Worm (Caenorhabditis elegans) whole organism, dauer: Measurements from ENCODE around the gene W03F9.11.

Experiments
- unc-62 ChIP-seq: sonication (generic microtip); optimal IDR thresholded peaks from 2 replicates; lab custom pipeline; 2017; ENCODE audit warnings: missing biosample characterization, missing genetic modification reagents, missing genetic modification characterization

The W03F9.11 gene

DNA sequence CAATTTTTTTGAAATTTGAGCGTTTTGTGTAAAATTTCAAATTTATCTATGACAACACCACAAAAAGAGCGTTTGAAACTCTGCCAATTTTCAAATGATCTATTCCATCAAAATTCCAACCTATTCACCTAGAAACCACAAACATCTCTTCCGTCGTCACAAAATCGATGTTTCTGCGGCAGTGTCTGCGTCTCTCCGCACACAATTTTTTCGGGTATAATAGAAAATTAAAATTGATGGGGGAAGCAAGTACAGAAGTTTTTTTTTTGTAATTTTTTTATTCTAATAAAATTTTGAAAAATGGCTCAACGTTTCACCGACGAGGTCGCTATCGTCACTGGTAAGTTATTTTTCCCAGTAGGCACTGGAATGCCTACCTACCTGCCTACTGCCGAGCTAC is 2.6 kb downstream of the W03F9.11 start, which contains the start of gene W03F9.9:
Gene W03F9.9 (plus strand): TSS at position 301 of the 400 bp plus-strand sequence.
- no peak for TF ChIP-seq unc-62 (GFP tag; lab: Kevin White, UChicago)

DNA sequence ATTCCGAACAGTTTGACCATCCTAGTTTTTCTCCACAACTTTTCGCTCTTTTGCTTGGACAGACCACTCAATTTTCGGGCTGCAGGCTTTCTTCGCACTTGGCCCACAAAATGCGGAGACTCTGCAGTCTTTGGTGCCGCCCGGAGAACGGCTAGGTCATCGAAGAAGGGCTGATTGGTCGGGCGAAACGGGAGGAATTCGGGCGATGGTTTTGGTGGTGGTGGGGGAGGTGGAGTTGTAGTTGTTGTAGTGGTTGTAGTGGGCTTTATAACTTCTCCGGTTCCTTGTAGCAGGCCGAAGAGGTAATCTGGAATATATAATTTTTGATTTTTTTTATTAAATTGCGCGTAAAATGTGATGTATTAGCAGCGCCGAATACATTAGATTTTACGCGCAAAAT is 3.5 kb downstream of the W03F9.11 start:
- no peak for TF ChIP-seq unc-62 (GFP tag; lab: Kevin White, UChicago)

DNA sequence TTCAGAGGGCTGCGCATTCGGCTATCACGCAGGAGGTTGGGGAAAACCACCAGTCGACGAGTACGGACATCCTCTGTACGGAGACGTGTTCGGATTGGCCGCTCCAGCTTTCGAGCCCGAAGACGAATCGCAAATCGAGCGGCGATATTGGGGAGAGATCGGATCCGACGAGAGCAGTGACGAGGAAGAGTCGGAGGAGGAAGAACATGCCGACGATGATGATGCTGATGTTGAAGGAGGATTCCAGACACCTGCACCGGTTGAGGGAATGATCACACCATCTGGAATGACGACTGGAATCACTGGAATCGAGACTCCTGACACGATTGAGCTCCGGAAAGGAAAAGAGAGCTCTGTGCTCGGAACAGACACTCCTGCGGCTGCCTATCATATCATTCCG is 11.0 kb downstream of the W03F9.11 start:
- TF ChIP-seq unc-62 (GFP tag; lab: Kevin White, UChicago), result no peak

DNA sequence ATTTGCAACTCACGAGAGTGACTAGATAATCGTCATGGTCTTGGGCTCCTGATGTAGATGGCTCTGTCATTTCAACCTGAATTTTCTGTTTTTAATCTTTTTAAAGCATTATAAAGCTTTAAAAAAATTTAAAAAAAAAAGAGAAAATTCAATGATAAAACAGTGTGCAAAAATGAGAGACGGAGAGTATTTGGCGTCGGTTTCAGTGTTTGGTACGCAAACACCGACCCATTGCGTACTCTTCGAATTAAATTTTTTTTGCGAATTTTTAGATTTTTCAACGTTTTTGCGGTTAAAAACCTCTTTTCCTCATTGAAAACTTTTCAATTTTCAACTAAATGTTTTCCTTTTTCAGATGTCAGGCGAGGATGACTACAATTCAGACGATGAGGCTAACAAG is 13.3 kb downstream of the W03F9.11 start, which contains the start of the genes W03F9.2 and sftb-2:
Gene W03F9.2 (minus strand): TSS at position 153 of the 400 bp plus-strand sequence.
Gene sftb-2 (plus strand): TSS at position 356 of the 400 bp plus-strand sequence.
- no peak for TF ChIP-seq unc-62 (GFP tag; lab: Kevin White, UChicago)

DNA sequence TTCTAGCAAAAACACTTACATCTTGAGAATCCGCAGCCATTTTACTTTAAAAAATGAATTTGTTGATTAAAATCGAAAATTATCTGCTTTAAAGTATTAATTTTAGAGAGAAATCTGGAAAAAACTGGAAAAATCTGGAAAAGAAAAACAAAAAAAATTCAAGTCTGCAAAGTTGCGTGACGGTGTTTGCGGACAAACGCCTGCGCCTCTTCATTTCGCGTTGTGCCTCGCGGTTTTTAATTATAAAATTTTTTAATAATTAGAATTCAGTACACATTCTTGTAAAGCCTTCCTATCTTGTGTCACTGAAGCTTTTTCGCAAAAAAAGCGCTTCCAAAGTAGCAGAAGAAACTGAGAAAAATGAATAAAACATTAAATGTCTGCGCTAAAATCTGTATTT is 14.5 kb downstream of the W03F9.11 start, which contains the start of gene W03F9.1:
Gene W03F9.1 (minus strand): TSS at position 109 of the 400 bp plus-strand sequence.
- TF ChIP-seq unc-62 (GFP tag; lab: Kevin White, UChicago), result no peak

DNA sequence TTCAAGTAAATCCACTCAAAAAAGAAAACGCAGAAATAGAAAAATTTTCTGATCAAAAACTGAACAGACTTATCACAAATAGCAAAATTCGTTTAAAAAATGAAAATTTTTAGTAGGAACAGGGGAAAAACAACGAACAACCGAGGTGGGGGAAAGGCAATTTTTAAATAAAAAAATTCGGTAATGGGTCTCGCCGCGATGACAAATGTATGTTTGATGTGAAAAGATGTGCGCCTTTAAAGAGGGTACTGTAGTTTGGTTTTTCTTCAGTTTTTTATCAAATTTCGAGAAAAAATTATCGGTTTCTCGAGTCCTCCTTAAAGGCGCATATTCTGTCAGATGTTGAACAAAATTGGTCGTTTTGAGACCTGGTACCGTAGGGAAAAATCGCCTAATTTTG is 17.2 kb downstream of the W03F9.11 start:
- TF ChIP-seq unc-62 (GFP tag; lab: Kevin White, UChicago), result no peak

DNA sequence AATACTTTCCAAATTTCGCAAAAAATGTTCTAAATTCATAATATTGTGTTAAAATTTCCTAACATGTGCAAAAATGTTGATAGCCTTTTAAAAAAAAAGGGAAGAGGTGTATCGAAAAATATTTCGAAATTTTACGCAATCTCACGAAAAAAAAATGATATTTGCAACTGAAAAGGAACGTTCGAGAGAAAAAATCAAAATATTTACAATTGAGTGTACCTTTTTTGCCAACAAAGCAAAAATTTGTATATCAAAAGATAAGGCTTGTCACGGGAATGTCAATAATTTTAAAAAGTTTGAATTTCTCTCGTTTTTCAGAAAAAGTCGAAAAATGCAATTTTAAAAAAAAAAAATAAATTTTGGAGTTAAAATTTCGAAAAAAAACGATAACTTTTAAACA is 17.6 kb downstream of the W03F9.11 start:
- TF ChIP-seq unc-62 (GFP tag; lab: Kevin White, UChicago), result no peak

DNA sequence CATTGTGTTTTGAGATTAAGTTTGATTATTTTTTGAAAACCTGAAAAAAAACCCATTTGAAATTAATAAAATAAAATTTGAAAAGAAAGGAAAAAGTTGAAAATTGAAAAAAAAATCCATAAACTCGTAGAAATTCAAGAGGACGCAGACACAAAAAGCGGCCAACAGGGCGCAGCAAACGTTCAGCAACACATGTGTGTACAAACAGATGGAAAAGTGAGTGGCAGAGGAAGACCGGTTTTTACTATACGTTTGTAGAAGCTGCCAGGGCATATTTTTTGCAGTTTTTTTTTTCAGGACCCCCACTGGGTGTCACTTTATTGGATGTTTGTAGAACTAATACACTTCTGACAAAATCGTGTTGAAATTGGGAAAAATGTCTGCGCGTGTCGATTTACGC is 18.4 kb downstream of the W03F9.11 start, which contains the start of gene cgp-1:
Gene cgp-1 (minus strand): TSS at position 40 of the 400 bp plus-strand sequence.
- no peak for TF ChIP-seq unc-62 (GFP tag; lab: Kevin White, UChicago)

DNA sequence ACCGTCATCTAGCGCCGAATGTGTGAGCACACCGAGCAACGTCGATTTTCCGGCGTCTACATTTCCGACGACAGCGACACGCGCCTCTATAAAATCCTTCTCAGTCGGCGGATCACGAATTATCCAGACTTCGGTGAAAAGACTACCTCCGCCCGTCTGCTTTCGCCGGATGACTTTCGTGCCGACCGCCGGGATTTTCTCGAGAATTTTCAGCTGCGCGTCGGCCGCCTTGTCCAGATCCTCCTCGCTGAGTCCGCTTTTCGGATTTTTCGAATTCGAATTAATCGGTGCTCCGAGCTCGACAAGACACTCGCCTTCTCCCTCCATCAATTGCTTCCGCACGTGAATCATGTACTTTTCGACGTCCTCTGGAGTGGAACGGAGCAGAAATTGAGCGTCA is 18.9 kb downstream of the W03F9.11 start:
- no peak for TF ChIP-seq unc-62 (GFP tag; lab: Kevin White, UChicago)

DNA sequence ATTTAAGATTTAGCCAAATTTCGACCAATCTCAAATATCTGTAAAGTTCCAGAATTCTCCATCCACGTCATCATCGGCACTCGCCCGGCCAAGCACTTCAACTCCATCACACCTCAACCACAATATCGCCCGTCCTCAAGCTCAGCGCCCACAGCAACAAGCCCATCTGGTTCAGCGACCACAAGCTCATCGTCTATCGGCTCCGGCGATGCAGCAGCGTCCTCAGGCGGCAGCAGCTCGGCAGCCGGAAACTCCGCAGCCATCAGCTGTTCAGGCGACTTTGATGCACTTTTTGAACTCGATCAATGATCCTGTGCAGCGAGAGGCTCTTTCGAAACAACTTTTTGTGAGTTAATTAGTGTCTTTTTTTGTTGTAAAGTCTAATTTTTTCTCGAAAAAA is 23.8 kb downstream of the W03F9.11 start:
- TF ChIP-seq unc-62 (GFP tag; lab: Kevin White, UChicago), result no peak

DNA sequence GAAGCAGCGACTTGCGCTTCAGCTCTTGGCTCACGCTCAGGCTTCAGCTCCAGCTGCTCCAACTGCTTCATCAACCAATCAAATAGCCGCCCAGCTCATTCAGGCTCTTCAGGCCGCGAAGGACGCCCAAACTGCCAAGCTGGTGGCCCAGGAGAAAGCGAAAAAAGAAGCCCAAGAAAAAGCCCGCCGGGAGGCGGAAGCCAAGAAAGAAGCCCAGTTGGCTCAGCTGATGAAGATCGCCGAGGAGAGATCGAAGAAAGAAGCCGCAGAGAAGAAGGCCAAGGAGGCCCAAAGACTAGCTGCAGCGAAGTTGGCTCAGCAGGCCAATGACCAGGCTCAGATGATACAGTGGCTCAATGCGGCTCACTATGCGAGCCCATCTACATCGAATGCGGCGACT is 24.9 kb downstream of the W03F9.11 start:
- no peak for TF ChIP-seq unc-62 (GFP tag; lab: Kevin White, UChicago)

DNA sequence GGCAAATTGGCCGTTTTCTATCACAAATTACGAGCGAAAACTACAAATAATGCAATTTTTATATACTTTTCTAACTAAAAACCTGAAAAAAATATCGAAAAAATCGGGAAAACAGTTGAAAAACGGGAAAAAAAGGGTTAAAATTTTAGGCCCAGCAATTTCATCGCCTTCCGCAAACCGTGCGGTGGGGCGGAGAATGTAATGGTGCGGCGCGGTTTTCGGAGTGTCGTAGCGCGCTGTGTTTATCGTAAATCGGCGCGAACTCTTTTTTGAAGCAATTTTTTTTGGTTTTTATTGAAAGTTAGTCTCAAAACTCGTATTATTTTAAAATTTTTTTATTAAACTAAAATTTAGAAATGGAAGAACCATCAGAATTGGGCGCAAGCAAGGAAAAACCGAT is 36.7 kb downstream of the W03F9.11 start, which contains the start of gene picd-1:
Gene picd-1 (plus strand): TSS at position 352 of the 400 bp plus-strand sequence.
- no peak for TF ChIP-seq unc-62 (GFP tag; lab: Kevin White, UChicago)

DNA sequence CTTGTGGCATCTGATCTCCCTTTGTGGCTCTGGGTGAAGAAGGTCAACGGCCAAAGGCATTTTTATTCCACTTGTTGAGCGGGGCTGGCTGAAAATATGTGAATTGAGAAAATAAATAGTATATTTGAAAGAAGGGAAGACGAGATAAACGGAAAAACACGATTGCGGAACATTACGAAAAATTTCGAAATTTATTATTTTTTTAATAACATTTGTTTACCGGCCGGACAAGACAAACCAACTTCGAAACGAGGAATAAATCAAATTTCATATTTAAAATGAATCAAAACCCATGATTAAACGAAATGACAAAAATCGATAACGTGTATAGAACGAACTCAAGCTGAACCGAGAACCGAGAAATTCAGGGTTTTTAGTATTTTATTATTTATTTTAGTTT is 37.2 kb downstream of the W03F9.11 start, which contains the start of gene rps-27:
Gene rps-27 (minus strand): TSS at position 101 of the 400 bp plus-strand sequence.
- no peak for TF ChIP-seq unc-62 (GFP tag; lab: Kevin White, UChicago)

DNA sequence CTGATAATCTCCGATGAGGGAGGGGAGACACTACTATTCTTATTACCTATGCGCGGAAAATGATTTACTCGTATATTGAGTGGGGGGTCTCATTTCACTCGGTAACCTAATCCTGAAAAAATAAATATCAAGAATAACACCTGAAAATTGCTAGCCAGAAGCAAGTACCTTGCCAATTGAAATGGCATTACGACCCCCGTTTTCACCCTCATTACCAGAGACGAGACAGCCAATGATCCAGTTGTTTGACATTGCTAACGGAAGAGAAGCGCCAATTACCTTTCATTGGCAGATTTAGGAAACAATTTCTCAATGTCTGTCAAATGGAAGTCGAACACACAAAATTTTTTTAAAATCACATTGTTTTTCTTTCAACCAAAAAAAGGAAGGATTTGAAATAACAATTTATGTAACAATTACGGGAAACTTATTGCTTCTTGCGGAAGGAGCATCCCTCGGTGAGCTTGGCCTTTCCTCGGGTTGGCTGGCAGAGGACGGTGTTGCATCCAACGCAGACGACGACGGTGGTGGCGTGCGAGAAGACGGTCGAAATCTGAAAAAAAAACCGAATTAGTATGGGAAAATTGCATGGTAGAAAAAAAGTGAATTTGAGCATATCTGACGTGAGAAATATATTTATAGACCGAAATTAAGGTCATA is 38.0 kb downstream of the W03F9.11 start:
- TF ChIP-seq unc-62 (GFP tag; lab: Kevin White, UChicago), result no peak

DNA sequence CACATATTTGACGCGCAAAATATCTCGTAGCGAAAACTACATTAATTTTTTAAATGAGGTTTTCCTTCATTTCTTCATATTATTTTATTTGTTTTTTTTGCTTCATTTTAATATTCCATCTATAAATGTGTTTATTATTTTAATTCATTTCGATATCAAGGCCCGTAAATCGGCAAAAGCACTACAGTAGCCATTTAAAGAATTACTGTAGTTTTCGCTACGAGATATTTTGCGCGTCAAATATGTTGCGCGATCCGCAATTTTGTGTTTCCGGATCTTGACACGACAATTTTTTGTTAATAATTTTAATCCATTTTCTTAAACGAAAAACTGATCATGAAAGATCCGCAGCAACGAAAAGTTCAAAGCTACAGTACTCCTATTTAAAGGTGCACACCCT is 39.0 kb downstream of the W03F9.11 start:
- TF ChIP-seq unc-62 (GFP tag; lab: Kevin White, UChicago), result no peak
